Worm (Caenorhabditis elegans) whole organism, young adult: ENCODE measurements around the gene enol-1.

Experiments used
- B0261.1 ChIP-seq: sonication (generic microtip); optimal IDR thresholded peaks from 2 replicates; lab custom pipeline; 2016; ENCODE audit warnings: mild to moderate bottlenecking, missing genetic modification characterization, moderate library complexity, missing compliant biosample characterization
- C17E4.6 ChIP-seq: fragments of 200-800 bp; sonication (Bioruptor generic); IDR thresholded peaks from 2 replicates; pipeline ENCODE4 v1.3.6; 2022; ENCODE audit warnings: missing genetic modification reagents, missing genetic modification characterization, missing compliant biosample characterization
- F57A8.1 ChIP-seq: fragments of 200-800 bp; sonication (Bioruptor generic); optimal IDR thresholded peaks from 2 replicates; lab custom pipeline; 2018; ENCODE audit warnings: mild to moderate bottlenecking, missing genetic modification characterization, moderate library complexity, missing compliant biosample characterization
- K11D2.4 ChIP-seq: fragments of 200-800 bp; sonication (Bioruptor generic); IDR thresholded peaks from 2 replicates; pipeline ENCODE4 v1.3.6; 2022; ENCODE audit warnings: missing genetic modification reagents, missing genetic modification characterization, missing compliant biosample characterization
- T26A5.8 ChIP-seq: sonication (generic microtip); optimal IDR thresholded peaks from 2 replicates; lab custom pipeline; 2016; ENCODE audit warnings: missing genetic modification characterization, missing compliant biosample characterization
- ZK185.1 ChIP-seq: sonication (generic microtip); optimal IDR thresholded peaks from 2 replicates; lab custom pipeline; 2016; ENCODE audit warnings: mild to moderate bottlenecking, missing genetic modification characterization, missing compliant biosample characterization; ENCODE audit not compliant: poor library complexity, severe bottlenecking
- akir-1 ChIP-seq: fragments of 200-800 bp; sonication (Bioruptor generic); optimal IDR thresholded peaks from 2 replicates; lab custom pipeline; 2018; ENCODE audit warnings: mild to moderate bottlenecking, missing genetic modification characterization, moderate library complexity, missing compliant biosample characterization
- aptf-2 ChIP-seq: fragments of 200-800 bp; sonication (Bioruptor generic); conservative IDR thresholded peaks from 2 replicates; pipeline ENCODE4 v1.3.6; 2022; ENCODE audit warnings: missing genetic modification reagents, missing genetic modification characterization, missing compliant biosample characterization
- aptf-3 ChIP-seq: fragments of 200-800 bp; sonication (Bioruptor generic); IDR thresholded peaks from 2 replicates; pipeline ENCODE4 v1.3.6; 2022; ENCODE audit warnings: missing genetic modification characterization, missing compliant biosample characterization
- attf-3 ChIP-seq: fragments of 200-800 bp; sonication (Bioruptor generic); conservative IDR thresholded peaks from 2 replicates; pipeline ENCODE4 v1.3.6; 2022; ENCODE audit warnings: missing genetic modification reagents, missing genetic modification characterization, missing compliant biosample characterization
- attf-5 ChIP-seq: fragments of 200-800 bp; sonication (Bioruptor generic); optimal IDR thresholded peaks from 2 replicates; lab custom pipeline; 2018; ENCODE audit warnings: mild to moderate bottlenecking, missing genetic modification characterization, missing compliant biosample characterization
- attf-6 ChIP-seq: fragments of 200-800 bp; sonication (Bioruptor generic); IDR thresholded peaks from 2 replicates; pipeline ENCODE4 v1.3.6; 2022; ENCODE audit warnings: missing genetic modification reagents, missing genetic modification characterization, missing compliant biosample characterization
- bed-2 ChIP-seq: fragments of 200-800 bp; sonication (Bioruptor generic); IDR thresholded peaks from 2 replicates; pipeline ENCODE4 v1.3.6; 2022; ENCODE audit warnings: missing genetic modification reagents, missing genetic modification characterization, missing compliant biosample characterization
- ceh-100 ChIP-seq: fragments of 200-800 bp; sonication (Bioruptor generic); IDR thresholded peaks from 2 replicates; pipeline ENCODE4 v1.3.6; 2022; ENCODE audit warnings: missing genetic modification reagents, missing genetic modification characterization, missing compliant biosample characterization
- ceh-40 ChIP-seq: fragments of 200-800 bp; sonication (Bioruptor generic); IDR thresholded peaks from 2 replicates; pipeline ENCODE4 v1.3.6; 2022; ENCODE audit warnings: missing genetic modification characterization, missing compliant biosample characterization
- ceh-58 ChIP-seq: fragments of 200-800 bp; sonication (Bioruptor generic); IDR thresholded peaks from 2 replicates; pipeline ENCODE4 v1.3.6; 2022; ENCODE audit warnings: missing genetic modification characterization, missing compliant biosample characterization
- ceh-91 ChIP-seq: fragments of 200-800 bp; sonication (Bioruptor generic); IDR thresholded peaks from 2 replicates; pipeline ENCODE4 v1.3.6; 2022; ENCODE audit warnings: missing genetic modification reagents, missing genetic modification characterization, missing compliant biosample characterization
- dox-1 ChIP-seq: fragments of 200-800 bp; sonication (Bioruptor generic); IDR thresholded peaks from 2 replicates; pipeline ENCODE4 v1.3.6; 2022; ENCODE audit warnings: missing genetic modification reagents, missing genetic modification characterization, missing compliant biosample characterization
- dpff-1 ChIP-seq: sonication (generic microtip); optimal IDR thresholded peaks from 2 replicates; lab custom pipeline; 2017; ENCODE audit warnings: mild to moderate bottlenecking, missing genetic modification characterization, missing compliant biosample characterization
- dpl-1 ChIP-seq: fragments of 150-350 bp; optimal IDR thresholded peaks from 2 replicates; lab custom pipeline; 2014; ENCODE audit warnings: missing biosample characterization, missing genetic modification reagents, missing genetic modification characterization
- efl-1 ChIP-seq: fragments of 150-350 bp; optimal IDR thresholded peaks from 2 replicates; lab custom pipeline; 2014; ENCODE audit warnings: missing biosample characterization, missing genetic modification reagents, missing genetic modification characterization
- egl-18 ChIP-seq: fragments of 200-800 bp; sonication (Bioruptor generic); IDR thresholded peaks from 2 replicates; pipeline ENCODE4 v1.3.6; 2022; ENCODE audit warnings: missing genetic modification reagents, missing genetic modification characterization, missing compliant biosample characterization
- gei-17 ChIP-seq: fragments of 200-800 bp; sonication (Bioruptor generic); optimal IDR thresholded peaks from 2 replicates; lab custom pipeline; 2018; ENCODE audit warnings: mild to moderate bottlenecking, missing genetic modification characterization, missing compliant biosample characterization
- him-1 ChIP-seq: sonication (generic microtip); optimal IDR thresholded peaks from 2 replicates; lab custom pipeline; 2016; ENCODE audit warnings: missing genotype, missing genetic modification reagents, missing genetic modification characterization, missing compliant biosample characterization
- hmg-1.2 ChIP-seq: fragments of 200-800 bp; sonication (Bioruptor generic); IDR thresholded peaks from 2 replicates; pipeline ENCODE4 v1.3.6; 2022; ENCODE audit warnings: missing genetic modification reagents, missing genetic modification characterization, missing compliant biosample characterization
- hsf-1 ChIP-seq: fragments of 200-800 bp; sonication (Bioruptor generic); IDR thresholded peaks from 2 replicates; pipeline ENCODE4 v1.3.6; 2022; ENCODE audit warnings: missing genetic modification reagents, missing genetic modification characterization, missing compliant biosample characterization
- lag-1 ChIP-seq: fragments of 200-800 bp; sonication (Bioruptor generic); IDR thresholded peaks from 2 replicates; pipeline ENCODE4 v1.3.6; 2022; ENCODE audit warnings: missing genetic modification reagents, missing genetic modification characterization, missing compliant biosample characterization
- let-526 ChIP-seq: fragments of 200-800 bp; sonication (Bioruptor generic); IDR thresholded peaks from 2 replicates; pipeline ENCODE4 v1.3.6; 2022; ENCODE audit warnings: missing genetic modification reagents, missing genetic modification characterization, missing compliant biosample characterization
- let-607 ChIP-seq, 2 experiments: fragments of 200-800 bp in 1 of 2; sonication (Bioruptor generic) in 1 of 2; sonication (generic microtip) in 1 of 2; optimal IDR thresholded peaks; 2 replicates each; lab custom pipeline; 2016 to 2018; ENCODE audit warnings: mild to moderate bottlenecking in 2 of 2, missing compliant biosample characterization in 2 of 2, missing genetic modification characterization in 2 of 2, moderate library complexity in 2 of 2, missing genotype in 1 of 2
- lin-26 ChIP-seq: fragments of 200-800 bp; sonication (Bioruptor generic); IDR thresholded peaks from 2 replicates; pipeline ENCODE4 v1.3.6; 2022; ENCODE audit warnings: missing genetic modification reagents, missing genetic modification characterization, missing compliant biosample characterization
- lin-40 ChIP-seq: sonication (generic microtip); optimal IDR thresholded peaks from 2 replicates; lab custom pipeline; 2016; ENCODE audit warnings: missing genetic modification characterization, mild to moderate bottlenecking, missing compliant biosample characterization, missing genotype, missing genetic modification reagents
- lsy-27 ChIP-seq: sonication (generic microtip); optimal IDR thresholded peaks from 2 replicates; lab custom pipeline; 2017; ENCODE audit warnings: missing genetic modification characterization, mild to moderate bottlenecking, missing compliant biosample characterization, antibody characterized with exemption, missing genotype, borderline replicate concordance; ENCODE audit not compliant: insufficient read depth
- mel-28 ChIP-seq: sonication (generic microtip); optimal IDR thresholded peaks from 2 replicates; lab custom pipeline; 2016; ENCODE audit warnings: borderline replicate concordance, mild to moderate bottlenecking, missing genetic modification characterization, missing compliant biosample characterization
- mxl-1 ChIP-seq: sonication (generic microtip); optimal IDR thresholded peaks from 2 replicates; lab custom pipeline; 2016; ENCODE audit warnings: missing genetic modification characterization, missing compliant biosample characterization
- nfya-1 ChIP-seq: sonication (generic microtip); optimal IDR thresholded peaks from 2 replicates; lab custom pipeline; 2017; ENCODE audit warnings: antibody characterized with exemption, missing compliant biosample characterization, missing genetic modification characterization, borderline replicate concordance; ENCODE audit not compliant: insufficient read depth
- nhr-120 ChIP-seq: fragments of 200-800 bp; sonication (Bioruptor generic); IDR thresholded peaks from 2 replicates; pipeline ENCODE4 v1.3.6; 2022; ENCODE audit warnings: missing genetic modification characterization, missing compliant biosample characterization
- nhr-179 ChIP-seq: sonication (generic microtip); optimal IDR thresholded peaks from 2 replicates; lab custom pipeline; 2016; ENCODE audit warnings: mild to moderate bottlenecking, missing genetic modification characterization, missing compliant biosample characterization
- pha-4 ChIP-seq: fragments of 150-350 bp; sonication (generic microtip); optimal IDR thresholded peaks from 2 replicates; lab custom pipeline; 2014; ENCODE audit warnings: missing biosample characterization, missing genetic modification reagents, missing genetic modification characterization
- sdz-38 ChIP-seq: sonication (generic microtip); optimal IDR thresholded peaks from 2 replicates; lab custom pipeline; 2016; ENCODE audit warnings: missing genotype, missing genetic modification characterization, missing compliant biosample characterization
- snpc-1.1 ChIP-seq: sonication (generic microtip); optimal IDR thresholded peaks from 2 replicates; lab custom pipeline; 2017; ENCODE audit warnings: missing genetic modification characterization, mild to moderate bottlenecking, missing compliant biosample characterization, antibody characterized with exemption, moderate library complexity, missing genotype, missing genetic modification reagents; ENCODE audit not compliant: insufficient read depth
- snpc-1.3 ChIP-seq: sonication (generic microtip); optimal IDR thresholded peaks from 2 replicates; lab custom pipeline; 2017; ENCODE audit warnings: missing genetic modification characterization, mild to moderate bottlenecking, missing compliant biosample characterization, antibody characterized with exemption, moderate library complexity, missing genotype, missing genetic modification reagents; ENCODE audit not compliant: insufficient read depth
- snpc-3.4 ChIP-seq: sonication (generic microtip); optimal IDR thresholded peaks from 2 replicates; lab custom pipeline; 2017; ENCODE audit warnings: missing genetic modification characterization, mild to moderate bottlenecking, missing compliant biosample characterization, antibody characterized with exemption, moderate library complexity, missing genotype, missing genetic modification reagents
- tbp1 ChIP-seq: fragments of 200-800 bp; sonication (Bioruptor generic); optimal IDR thresholded peaks from 2 replicates; lab custom pipeline; 2018; ENCODE audit warnings: mild to moderate bottlenecking, missing genetic modification characterization, missing compliant biosample characterization
- tlf-1 ChIP-seq: fragments of 200-800 bp; sonication (Bioruptor generic); optimal IDR thresholded peaks from 2 replicates; lab custom pipeline; 2018; ENCODE audit warnings: mild to moderate bottlenecking, missing genetic modification characterization, missing compliant biosample characterization
- zfh-2 ChIP-seq: fragments of 200-800 bp; sonication (Bioruptor generic); conservative IDR thresholded peaks from 2 replicates; pipeline ENCODE4 v1.3.6; 2022; ENCODE audit warnings: missing genetic modification reagents, missing genetic modification characterization, missing compliant biosample characterization
- zim-3 ChIP-seq: sonication (generic microtip); optimal IDR thresholded peaks from 2 replicates; lab custom pipeline; 2017; ENCODE audit warnings: mild to moderate bottlenecking, missing genetic modification characterization, moderate library complexity, missing compliant biosample characterization
- ztf-18 ChIP-seq: sonication (generic microtip); optimal IDR thresholded peaks from 2 replicates; lab custom pipeline; 2016; ENCODE audit warnings: missing genotype, mild to moderate bottlenecking, missing genetic modification characterization, missing compliant biosample characterization
- ztf-22 ChIP-seq: fragments of 200-800 bp; sonication (Bioruptor generic); optimal IDR thresholded peaks from 2 replicates; lab custom pipeline; 2018; ENCODE audit warnings: mild to moderate bottlenecking, missing genetic modification characterization, moderate library complexity, missing compliant biosample characterization
- ztf-3 ChIP-seq: fragments of 200-800 bp; sonication (Bioruptor generic); optimal IDR thresholded peaks from 2 replicates; lab custom pipeline; 2018; ENCODE audit warnings: mild to moderate bottlenecking, missing genetic modification characterization, missing compliant biosample characterization

enol-1 gene

DNA sequence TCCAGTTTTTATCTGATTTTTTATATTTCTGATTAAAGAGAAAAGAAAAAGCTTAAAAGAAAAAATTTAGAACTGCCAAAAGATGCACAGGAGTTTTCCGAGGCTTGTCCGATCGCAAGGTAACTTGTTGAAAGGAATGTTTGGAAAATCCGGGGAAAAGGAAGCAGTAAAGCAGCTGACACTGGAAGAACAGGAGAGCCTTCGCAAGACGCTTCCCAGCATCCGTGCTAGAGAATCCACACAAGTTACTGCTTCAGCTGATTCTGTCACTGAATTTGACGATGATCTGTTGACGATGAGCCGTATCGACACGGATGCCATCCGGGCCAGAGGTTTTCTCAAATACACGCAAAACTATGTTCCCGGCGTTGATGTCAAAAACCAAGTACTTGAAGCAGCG, 1.0 kb upstream of the enol-1 start, which contains the start of gene mrpl-50 (continued):
- TF ChIP-seq ceh-100: no peak
- TF ChIP-seq pha-4 (tag; lab: Kevin White, UChicago): no peak
- no peak for TF ChIP-seq nhr-179
- peak; percentile 31 for TF ChIP-seq T26A5.8 (tag; lab: Kevin White, UChicago)
- no peak for TF ChIP-seq akir-1 (GFP tag; lab: Kevin White, UChicago)
- TF ChIP-seq B0261.1 (tag; lab: Kevin White, UChicago): no peak
- no peak for TF ChIP-seq snpc-3.4
- no peak for TF ChIP-seq sdz-38
- no peak for TF ChIP-seq ztf-18 (tag; lab: Kevin White, UChicago)
- no peak for TF ChIP-seq zim-3 (tag; lab: Kevin White, UChicago)
- TF ChIP-seq snpc-1.1: peak; percentile 33
- TF ChIP-seq K11D2.4: no peak
- TF ChIP-seq ZK185.1 (tag; lab: Kevin White, UChicago): no peak
- TF ChIP-seq snpc-1.3: peak; percentile 50
- TF ChIP-seq ztf-3 (GFP tag; lab: Kevin White, UChicago): no peak
- no peak for TF ChIP-seq let-607 (tag; optimal IDR thresholded peaks at IDR 0.05; lab: Kevin White, UChicago)
- TF ChIP-seq lin-40: no peak
- TF ChIP-seq C17E4.6: no peak
- 0 out of 2 replicates have a peak, but pooled peaks have one; percentile 21 for TF ChIP-seq hsf-1 (GFP tag; lab: Robert Waterston, UW)
- TF ChIP-seq dpff-1: peak; percentile 20
- no peak for TF ChIP-seq lag-1 (GFP tag; lab: Robert Waterston, UW)
- no peak for TF ChIP-seq lin-26 (GFP tag; lab: Robert Waterston, UW)
- no peak for TF ChIP-seq ceh-40 (GFP tag; lab: Robert Waterston, UW)
- TF ChIP-seq ceh-91: no peak
- no peak for TF ChIP-seq lsy-27
- TF ChIP-seq nhr-120 (GFP tag; lab: Robert Waterston, UW): no peak
- TF ChIP-seq bed-2: no peak
- TF ChIP-seq him-1 (tag; lab: Kevin White, UChicago): no peak
- no peak for TF ChIP-seq mel-28 (tag; lab: Kevin White, UChicago)
- TF ChIP-seq egl-18: no peak
- TF ChIP-seq mxl-1 (tag; lab: Kevin White, UChicago): no peak
- no peak for TF ChIP-seq dpl-1 (GFP tag; lab: Kevin White, UChicago)
- TF ChIP-seq attf-6 (GFP tag; lab: Robert Waterston, UW): no peak
- no peak for TF ChIP-seq nfya-1 (tag; lab: Kevin White, UChicago)
- TF ChIP-seq ztf-22: no peak
- no peak for TF ChIP-seq hmg-1.2 (GFP tag; lab: Robert Waterston, UW)
- no peak for TF ChIP-seq aptf-2 (GFP tag; lab: Robert Waterston, UW)
- TF ChIP-seq zfh-2 (GFP tag; lab: Robert Waterston, UW): peak; percentile 29; the same call in 1 of the 2 replicates
- TF ChIP-seq tbp1 (GFP tag; lab: Kevin White, UChicago): no peak
- TF ChIP-seq attf-5: no peak
- TF ChIP-seq dox-1 (GFP tag; lab: Robert Waterston, UW): no peak
- no peak for TF ChIP-seq aptf-3 (GFP tag; lab: Robert Waterston, UW)
- TF ChIP-seq F57A8.1 (GFP tag; lab: Kevin White, UChicago): no peak
- no peak for TF ChIP-seq gei-17
- no peak for TF ChIP-seq ceh-58 (GFP tag; lab: Robert Waterston, UW)
- TF ChIP-seq efl-1: no peak
- TF ChIP-seq let-526 (GFP tag; lab: Robert Waterston, UW): no peak
- TF ChIP-seq tlf-1 (GFP tag; lab: Kevin White, UChicago): no peak
- TF ChIP-seq attf-3 (GFP tag; lab: Robert Waterston, UW): no peak
